Worm (Caenorhabditis elegans): Measurements from ENCODE around the gene set-6.
A peak's percentile ranks its signal among the peaks of the same experiment; 100 is the strongest.

The set-6 gene

DNA sequence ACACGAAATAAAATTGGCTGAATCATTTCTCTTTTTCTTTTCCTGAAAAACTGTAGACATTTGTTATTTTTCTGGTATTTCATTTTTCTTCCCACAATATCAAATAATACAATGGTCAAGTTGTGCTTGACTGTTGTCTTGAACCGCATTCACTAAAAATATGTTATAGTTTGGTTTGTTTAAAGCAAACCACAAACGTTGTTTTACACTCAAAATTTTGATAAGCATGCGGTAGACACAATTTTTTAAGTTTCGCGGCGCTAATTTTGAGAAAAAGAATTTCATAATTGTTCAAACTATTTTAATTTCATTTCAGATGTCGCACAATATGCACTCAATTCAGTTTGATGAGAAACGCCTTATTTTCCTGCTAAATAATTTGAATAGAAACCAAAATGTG is 19.4 kb downstream of the set-6 start, which contains the start of gene T08D10.3:
Gene T08D10.3 (plus strand): TSS at position 301 of the 400 bp plus-strand sequence.
- TF ChIP-seq unc-62 (GFP tag; optimal IDR thresholded peaks at IDR 0.05) = no peak

DNA sequence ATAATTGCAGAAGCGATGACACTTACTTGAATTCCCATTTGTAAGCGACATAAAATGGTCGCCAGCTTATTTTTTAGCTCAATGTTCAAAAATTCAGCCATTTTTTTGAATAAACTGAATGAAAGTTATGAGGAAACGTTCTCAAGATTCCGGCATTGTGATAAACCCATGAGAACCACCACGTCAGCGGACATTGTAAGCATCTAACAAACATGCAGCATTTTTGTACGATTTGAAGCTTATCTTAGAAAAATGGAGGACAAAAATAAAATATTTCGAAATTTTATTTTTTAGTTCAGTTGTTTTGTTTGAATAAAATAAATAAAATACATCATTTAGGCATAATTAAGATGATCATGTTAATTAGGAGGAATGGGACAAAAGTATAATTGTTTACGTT is 21.2 kb downstream of the set-6 start, which contains the start of gene T08D10.4:
Gene T08D10.4 (minus strand): TSS at position 101 of the 400 bp plus-strand sequence.
- no peak for TF ChIP-seq unc-62 (GFP tag; optimal IDR thresholded peaks at IDR 0.05)

DNA sequence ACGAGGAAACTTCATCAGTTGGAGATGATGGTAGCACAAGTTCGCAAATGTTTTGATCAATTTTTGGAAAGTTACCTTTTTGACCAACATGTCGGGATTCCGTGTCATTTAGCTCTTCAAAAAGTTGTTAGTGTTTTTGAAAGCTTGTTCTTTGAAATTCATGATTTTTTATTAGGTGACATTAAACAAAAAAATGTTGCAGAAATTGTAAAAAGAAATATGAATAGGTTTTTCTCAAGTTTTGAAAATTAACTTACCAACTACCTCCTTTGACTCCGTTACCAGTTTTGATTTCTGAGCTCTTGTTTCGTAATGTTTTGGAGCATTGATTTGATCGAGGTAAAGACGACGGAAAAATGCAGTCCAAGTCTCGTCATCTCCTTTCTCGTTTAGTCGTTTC is 22.4 kb downstream of the set-6 start:
- TF ChIP-seq unc-62 (GFP tag; optimal IDR thresholded peaks at IDR 0.05) = no peak

DNA sequence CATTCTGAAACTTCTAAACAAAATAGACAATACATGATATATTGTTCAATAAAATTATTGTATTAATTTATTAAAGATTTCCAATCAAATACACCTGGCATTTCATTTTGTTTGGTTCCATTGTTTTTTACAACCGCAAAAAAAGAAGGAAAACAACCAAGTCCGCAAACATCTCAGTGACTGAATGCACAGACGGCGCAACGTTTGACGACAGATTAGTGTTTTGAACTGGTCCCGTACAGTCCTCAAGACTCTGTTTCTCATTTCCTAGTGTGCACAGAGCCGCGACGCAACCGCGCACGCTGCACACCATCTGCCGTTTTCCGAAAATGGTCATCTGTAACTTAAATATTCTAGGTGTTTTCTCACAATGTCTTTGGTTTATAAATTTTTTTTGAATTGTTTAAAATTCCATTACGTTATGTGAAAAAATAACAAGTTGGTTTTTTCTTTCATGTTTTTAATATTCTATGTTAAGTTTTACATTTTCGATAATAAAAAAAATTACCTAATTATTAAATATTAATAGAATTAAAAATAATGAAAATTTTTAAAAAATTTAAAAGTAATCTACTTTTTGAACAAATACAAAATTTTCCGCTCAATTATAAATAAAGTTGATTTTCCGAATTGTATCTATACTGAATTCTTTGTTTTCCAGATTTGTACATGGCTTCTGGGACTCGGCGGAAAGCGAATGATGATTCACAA is 26.1 kb downstream of the set-6 start, which contains the start of gene lsd-1:
Gene lsd-1 (plus strand): TSS at position 661 of the 711 bp plus-strand sequence.
- no peak for TF ChIP-seq unc-62 (GFP tag; optimal IDR thresholded peaks at IDR 0.05)

DNA sequence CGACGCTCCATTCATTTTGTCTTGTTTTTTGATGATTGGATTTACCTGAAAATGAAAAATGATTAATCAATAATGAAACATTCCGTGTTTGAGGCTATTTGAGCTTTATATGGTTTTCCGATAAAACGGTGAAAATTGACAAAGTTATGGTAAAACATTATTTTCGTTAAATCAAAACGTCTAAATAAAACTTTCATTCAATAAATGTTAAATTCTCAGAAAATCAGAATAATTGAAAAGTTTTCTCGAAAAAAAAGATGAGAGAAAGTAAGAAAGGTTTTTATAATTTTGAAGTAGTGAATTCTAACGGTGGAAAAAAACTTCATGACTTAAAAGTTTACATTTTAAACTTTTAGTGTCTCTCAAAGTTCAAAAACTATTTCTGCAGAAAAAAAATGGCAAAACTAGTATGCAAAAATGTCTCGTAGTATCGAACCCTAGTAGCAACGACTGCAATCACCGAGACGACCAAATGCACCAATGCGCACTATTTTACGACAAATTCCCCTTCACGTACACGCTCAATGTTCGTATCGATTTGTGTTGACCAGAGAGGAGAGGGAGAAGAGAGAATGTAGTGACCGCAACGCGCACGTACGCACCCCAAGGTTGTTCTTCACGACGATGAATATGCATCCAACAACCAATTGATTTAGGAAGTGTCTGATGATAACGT is 27.6 kb downstream of the set-6 start, which contains the start of gene nfya-1:
Gene nfya-1 (minus strand): TSS at position 51 of the 676 bp plus-strand sequence.
- no peak for TF ChIP-seq unc-62 (GFP tag; optimal IDR thresholded peaks at IDR 0.05)

DNA sequence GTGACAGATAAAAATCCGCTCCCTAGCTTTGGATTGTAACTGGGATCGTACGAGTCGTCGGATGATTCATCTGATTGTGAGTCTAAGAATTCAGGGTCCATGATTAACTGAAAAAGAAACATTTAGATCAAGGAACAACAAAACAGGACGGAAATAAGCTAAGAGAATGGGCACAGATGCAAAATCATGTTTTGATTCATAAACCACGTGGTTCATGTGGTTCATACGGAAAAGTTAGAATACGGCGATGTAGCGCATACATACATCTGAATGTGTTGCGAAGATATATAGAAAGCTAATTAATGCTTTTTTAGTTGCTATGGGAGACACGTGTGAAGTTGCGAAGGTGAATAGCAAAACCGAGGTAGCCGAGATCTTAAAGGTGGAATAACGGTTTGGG is 32.5 kb downstream of the set-6 start, which contains the start of gene F55G7.3:
Gene F55G7.3 (minus strand): TSS at position 101 of the 400 bp plus-strand sequence.
- no peak for TF ChIP-seq unc-62 (GFP tag; optimal IDR thresholded peaks at IDR 0.05)

DNA sequence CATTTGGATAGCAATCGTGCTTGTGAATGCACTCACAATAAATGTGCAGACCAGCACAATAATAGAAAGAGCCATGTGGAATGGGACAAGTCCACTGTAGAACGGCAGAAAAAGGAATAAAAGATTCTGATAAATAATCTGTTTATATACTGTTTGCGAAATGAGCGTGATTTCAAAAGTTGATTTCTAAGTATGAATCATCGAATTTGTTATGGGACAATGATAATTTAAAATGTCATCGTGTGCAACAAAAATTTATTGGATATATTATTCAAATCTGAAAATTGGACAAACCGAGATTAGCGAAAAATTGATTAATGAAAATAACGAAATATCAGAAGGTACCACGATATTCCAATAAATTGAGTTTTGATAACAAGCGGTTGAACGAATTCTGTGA is 35.7 kb downstream of the set-6 start, which contains the start of gene F55G7.5:
Gene F55G7.5 (minus strand): TSS at position 101 of the 400 bp plus-strand sequence.
- TF ChIP-seq unc-62 (GFP tag; optimal IDR thresholded peaks at IDR 0.05) = no peak

DNA sequence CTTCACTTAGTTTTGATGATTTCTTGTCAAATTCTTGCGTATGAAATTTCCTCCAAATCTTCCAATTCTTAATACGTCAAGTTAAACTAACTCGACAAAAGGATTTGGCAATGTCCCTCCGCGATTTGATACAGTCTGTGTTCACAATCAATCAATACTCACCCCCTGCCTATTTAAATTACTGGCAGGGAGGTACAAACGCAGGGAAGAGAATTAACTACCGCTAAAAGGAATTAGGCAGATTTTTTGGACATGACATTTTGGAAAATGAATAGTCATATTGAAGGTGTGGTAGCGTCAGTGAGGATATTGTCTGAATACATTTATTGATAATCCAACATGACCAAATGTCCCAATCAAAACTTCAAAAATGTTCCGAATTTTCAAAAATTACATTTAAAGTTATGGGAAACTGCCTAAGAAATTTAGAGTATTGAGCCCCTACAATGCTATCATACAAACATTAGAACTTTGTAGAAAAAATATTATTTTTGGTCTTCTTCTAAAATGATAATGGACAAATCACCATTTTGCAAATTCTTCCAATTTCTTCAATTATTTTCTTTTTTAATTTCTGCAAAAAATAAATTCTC is 37.0 kb downstream of the set-6 start:
- peak; percentile 32 for TF ChIP-seq unc-62 (GFP tag; optimal IDR thresholded peaks at IDR 0.05)

DNA sequence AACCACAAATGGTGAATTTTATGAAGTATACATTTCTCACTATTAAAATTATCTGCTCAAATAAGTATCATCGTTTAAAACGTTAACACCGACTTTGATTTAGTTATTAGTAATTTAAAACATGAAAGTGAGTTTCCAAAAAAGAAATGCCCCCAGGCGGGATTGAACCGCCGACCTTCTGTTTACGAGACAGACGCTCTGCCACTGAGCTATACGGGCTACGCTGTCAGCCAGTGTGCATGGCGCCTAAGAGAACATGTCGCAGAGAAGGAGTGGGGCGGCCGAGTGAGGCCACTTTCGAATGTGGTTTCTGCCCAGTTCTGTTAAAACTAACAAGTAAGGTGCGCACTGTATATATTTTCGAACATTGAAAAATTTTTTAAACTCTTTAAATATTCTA is 39.5 kb downstream of the set-6 start:
- no peak for TF ChIP-seq unc-62 (GFP tag; optimal IDR thresholded peaks at IDR 0.05)

DNA sequence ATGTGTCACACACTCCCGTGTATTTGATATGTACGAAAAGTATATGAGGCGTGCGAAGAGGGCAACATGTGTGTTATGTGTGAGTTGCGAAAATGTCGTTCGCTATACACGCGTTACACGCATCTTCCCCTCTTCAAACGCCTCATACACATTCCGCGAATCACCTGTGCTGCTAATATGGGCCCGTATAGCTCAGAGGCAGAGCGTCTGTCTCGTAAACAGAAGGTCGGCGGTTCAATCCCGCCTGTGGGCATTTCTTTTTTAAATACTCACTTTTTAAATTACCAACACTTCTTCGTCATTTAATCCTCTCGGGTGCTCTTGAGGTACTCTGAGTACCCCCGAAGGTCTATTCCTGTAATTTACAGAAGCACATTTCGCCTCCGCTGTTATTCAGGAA is 40.9 kb downstream of the set-6 start:
- TF ChIP-seq unc-62 (GFP tag; optimal IDR thresholded peaks at IDR 0.05) = no peak

DNA sequence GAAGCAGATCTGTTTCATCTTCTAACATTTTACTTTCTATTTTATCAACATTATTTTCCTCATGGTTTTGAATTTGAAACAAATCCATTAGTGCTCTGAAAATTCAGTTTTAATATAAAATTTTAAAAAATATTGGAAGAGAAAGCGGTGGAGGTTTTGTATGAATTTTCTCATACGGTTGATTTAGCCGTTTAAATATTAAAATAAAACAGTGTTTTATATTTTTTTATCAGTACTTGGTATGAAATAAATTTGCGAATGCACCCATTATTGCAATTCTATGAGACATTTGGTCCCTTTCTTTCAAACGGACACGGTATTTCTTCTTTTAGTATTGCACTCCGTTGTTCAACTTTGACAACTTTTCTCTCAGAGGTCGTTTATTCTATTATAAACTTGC is 42.9 kb downstream of the set-6 start, which contains the start of gene dot-1.4:
Gene dot-1.4 (minus strand): TSS at position 101 of the 400 bp plus-strand sequence.
- TF ChIP-seq unc-62 (GFP tag; optimal IDR thresholded peaks at IDR 0.05) = no peak

DNA sequence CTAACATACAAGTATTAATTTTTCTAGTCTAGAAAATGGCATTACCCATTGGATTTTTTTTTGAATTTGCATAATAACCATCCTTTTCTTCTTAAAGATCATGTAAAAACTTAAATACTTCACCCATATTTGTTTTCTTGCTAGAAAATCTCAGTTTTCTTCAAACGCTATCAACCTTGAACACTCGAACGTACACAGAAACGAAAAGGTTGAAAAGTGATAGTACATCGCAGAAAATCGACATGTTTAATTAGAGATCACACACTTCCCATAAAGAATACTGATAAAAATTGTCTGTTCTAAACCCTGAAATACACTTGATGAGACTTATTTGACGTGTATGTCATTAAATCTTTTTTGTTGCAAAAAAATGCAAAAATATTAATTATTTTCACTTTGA is 46.9 kb downstream of the set-6 start, which contains the start of gene F55G7.4:
Gene F55G7.4 (plus strand): TSS at position 301 of the 400 bp plus-strand sequence.
- TF ChIP-seq unc-62 (GFP tag; optimal IDR thresholded peaks at IDR 0.05) = no peak

DNA sequence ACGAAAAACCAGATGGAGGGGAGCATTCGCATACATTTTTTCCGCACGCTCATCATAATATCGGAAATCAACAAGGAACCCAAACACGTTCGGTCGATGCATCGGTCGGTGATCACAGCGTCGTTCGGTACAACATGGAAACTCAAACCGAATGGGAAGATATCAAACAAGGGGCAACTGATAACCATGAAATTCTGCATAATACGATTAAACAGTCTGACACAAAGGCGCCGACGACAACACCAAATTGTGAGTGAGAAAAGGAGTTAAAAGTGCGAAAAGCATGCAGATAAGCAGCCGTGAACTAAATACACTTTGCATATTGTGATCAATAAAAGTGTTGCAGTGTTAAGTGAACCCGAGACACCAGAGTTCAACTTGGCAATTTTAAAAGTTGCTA is 49.2 kb downstream of the set-6 start:
- TF ChIP-seq unc-62 (GFP tag; optimal IDR thresholded peaks at IDR 0.05) = no peak

DNA sequence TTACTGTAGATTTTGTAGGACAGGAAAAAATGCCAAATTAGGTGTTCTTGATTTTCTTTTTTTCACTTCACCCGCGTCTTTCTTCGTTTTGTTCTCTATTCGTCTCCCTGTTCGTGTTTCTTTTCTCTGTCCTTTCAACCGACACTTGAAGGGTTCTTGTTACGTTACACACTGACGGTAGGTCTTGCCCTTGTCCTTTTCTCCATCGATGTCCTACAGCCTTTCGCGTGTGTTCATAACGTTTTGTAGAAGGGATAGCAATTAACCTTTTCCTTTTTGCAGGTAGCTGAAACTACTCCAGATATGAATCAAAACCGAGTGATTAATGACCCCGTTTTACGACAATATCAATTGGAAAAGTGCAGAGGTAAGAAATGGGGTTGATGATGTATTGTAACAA is 50.3 kb downstream of the set-6 start, which contains the start of gene F55G7.1:
Gene F55G7.1 (plus strand): TSS at position 276 of the 400 bp plus-strand sequence.
- TF ChIP-seq unc-62 (GFP tag; optimal IDR thresholded peaks at IDR 0.05) = no peak

DNA sequence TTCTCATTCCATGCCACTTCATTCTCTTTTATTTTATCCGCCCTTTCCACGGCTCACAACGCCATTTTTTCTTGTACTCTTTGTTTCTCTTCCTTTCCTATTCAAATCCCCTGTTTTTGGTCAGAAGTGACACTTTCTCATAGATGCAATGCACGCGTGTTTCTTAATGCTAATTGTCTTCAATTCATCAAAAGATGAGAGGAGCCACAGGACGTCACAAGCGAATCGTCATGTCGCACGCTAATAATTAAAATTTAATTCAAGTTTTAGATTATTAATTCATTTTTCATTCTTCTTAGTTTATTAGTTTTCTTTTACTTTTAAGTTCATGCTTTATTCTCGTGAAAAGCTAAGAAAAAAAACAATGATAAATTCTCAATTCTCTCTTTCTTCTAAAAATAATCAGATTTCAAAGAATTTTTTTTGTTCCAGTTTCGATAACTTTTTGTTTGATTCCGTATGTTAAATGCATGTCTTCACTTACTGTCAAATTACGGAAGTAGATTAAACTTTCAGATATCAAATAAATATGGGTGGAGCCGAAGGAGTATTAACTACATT is 53.7 kb downstream of the set-6 start, which contains the start of gene Y62H9A.14:
Gene Y62H9A.14 (plus strand): TSS at position 511 of the 561 bp plus-strand sequence.
- TF ChIP-seq unc-62 (GFP tag; optimal IDR thresholded peaks at IDR 0.05) = no peak
